Worm (Caenorhabditis elegans) whole organism, young adult: ENCODE results near the gene abu-12.

Experiments used
- B0019.2 ChIP-seq: fragments of 200-800 bp; sonication (Bioruptor generic); conservative IDR thresholded peaks from 2 replicates; pipeline ENCODE4 v1.3.6; 2022; ENCODE audit warnings: missing genetic modification reagents, missing genetic modification characterization, missing compliant biosample characterization
- B0035.1 ChIP-seq: sonication (generic microtip); optimal IDR thresholded peaks from 2 replicates; lab custom pipeline; 2016; ENCODE audit warnings: missing genetic modification characterization, mild to moderate bottlenecking, missing compliant biosample characterization, missing genotype, missing genetic modification reagents
- B0336.3 ChIP-seq: fragments of 200-800 bp; sonication (Bioruptor generic); IDR thresholded peaks from 2 replicates; pipeline ENCODE4 v1.3.6; 2022; ENCODE audit warnings: missing genetic modification characterization, missing compliant biosample characterization
- C06A6.2 ChIP-seq: fragments of 200-800 bp; sonication (Bioruptor generic); conservative IDR thresholded peaks from 2 replicates; pipeline ENCODE4 v1.3.6; 2022; ENCODE audit warnings: missing genetic modification characterization, missing compliant biosample characterization
- F37B4.10 ChIP-seq: fragments of 200-800 bp; sonication (Bioruptor generic); IDR thresholded peaks from 2 replicates; pipeline ENCODE4 v1.3.6; 2022; ENCODE audit warnings: missing genetic modification characterization, missing compliant biosample characterization
- F39B2.1 ChIP-seq: fragments of 200-800 bp; sonication (Bioruptor generic); IDR thresholded peaks from 2 replicates; pipeline ENCODE4 v1.3.6; 2022; ENCODE audit warnings: missing genetic modification reagents, missing genetic modification characterization, missing compliant biosample characterization
- F49E8.2 ChIP-seq: sonication (generic microtip); optimal IDR thresholded peaks from 3 replicates; lab custom pipeline; 2017; ENCODE audit warnings: missing genetic modification characterization, mild to moderate bottlenecking, missing compliant biosample characterization, antibody characterized with exemption, moderate library complexity; ENCODE audit not compliant: insufficient read depth
- F52B5.7 ChIP-seq: sonication (generic microtip); optimal IDR thresholded peaks from 2 replicates; lab custom pipeline; 2016; ENCODE audit warnings: mild to moderate bottlenecking, missing genetic modification characterization, missing compliant biosample characterization
- F55B11.4 ChIP-seq: sonication (generic microtip); optimal IDR thresholded peaks from 2 replicates; lab custom pipeline; 2016; ENCODE audit warnings: missing compliant biosample characterization, missing genetic modification characterization, borderline replicate concordance; ENCODE audit not compliant: insufficient read depth
- K11D2.4 ChIP-seq: fragments of 200-800 bp; sonication (Bioruptor generic); IDR thresholded peaks from 2 replicates; pipeline ENCODE4 v1.3.6; 2022; ENCODE audit warnings: missing genetic modification reagents, missing genetic modification characterization, missing compliant biosample characterization
- K12H6.12 ChIP-seq: fragments of 200-800 bp; sonication (Bioruptor generic); optimal IDR thresholded peaks from 2 replicates; lab custom pipeline; 2018; ENCODE audit warnings: mild to moderate bottlenecking, missing genetic modification characterization, missing compliant biosample characterization
- T07F8.4 ChIP-seq: sonication (generic microtip); optimal IDR thresholded peaks from 2 replicates; lab custom pipeline; 2016; ENCODE audit warnings: mild to moderate bottlenecking, missing genetic modification characterization, moderate library complexity, missing compliant biosample characterization
- Y53G8AR.9 ChIP-seq: fragments of 200-800 bp; sonication (Bioruptor generic); conservative IDR thresholded peaks from 2 replicates; pipeline ENCODE4 v1.3.6; 2022; ENCODE audit warnings: missing genetic modification reagents, missing genetic modification characterization, missing compliant biosample characterization
- Y79H2A.3 ChIP-seq: fragments of 200-800 bp; sonication (Bioruptor generic); conservative IDR thresholded peaks from 2 replicates; pipeline ENCODE4 v1.3.6; 2022; ENCODE audit warnings: missing genetic modification reagents, missing genetic modification characterization, missing compliant biosample characterization
- Y95B8A.8 ChIP-seq: fragments of 200-800 bp; sonication (Bioruptor generic); IDR thresholded peaks from 2 replicates; pipeline ENCODE4 v1.3.6; 2022; ENCODE audit warnings: missing genetic modification reagents, missing genetic modification characterization, missing compliant biosample characterization
- akir-1 ChIP-seq: fragments of 200-800 bp; sonication (Bioruptor generic); optimal IDR thresholded peaks from 2 replicates; lab custom pipeline; 2018; ENCODE audit warnings: mild to moderate bottlenecking, missing genetic modification characterization, moderate library complexity, missing compliant biosample characterization
- aptf-3 ChIP-seq: fragments of 200-800 bp; sonication (Bioruptor generic); IDR thresholded peaks from 2 replicates; pipeline ENCODE4 v1.3.6; 2022; ENCODE audit warnings: missing genetic modification characterization, missing compliant biosample characterization
- attf-3 ChIP-seq: fragments of 200-800 bp; sonication (Bioruptor generic); conservative IDR thresholded peaks from 2 replicates; pipeline ENCODE4 v1.3.6; 2022; ENCODE audit warnings: missing genetic modification reagents, missing genetic modification characterization, missing compliant biosample characterization
- bed-1 ChIP-seq: fragments of 200-800 bp; sonication (Bioruptor generic); IDR thresholded peaks from 2 replicates; pipeline ENCODE4 v1.3.6; 2022; ENCODE audit warnings: missing genetic modification reagents, missing genetic modification characterization, missing compliant biosample characterization
- bed-2 ChIP-seq: fragments of 200-800 bp; sonication (Bioruptor generic); IDR thresholded peaks from 2 replicates; pipeline ENCODE4 v1.3.6; 2022; ENCODE audit warnings: missing genetic modification reagents, missing genetic modification characterization, missing compliant biosample characterization
- ceh-100 ChIP-seq: fragments of 200-800 bp; sonication (Bioruptor generic); IDR thresholded peaks from 2 replicates; pipeline ENCODE4 v1.3.6; 2022; ENCODE audit warnings: missing genetic modification reagents, missing genetic modification characterization, missing compliant biosample characterization
- ceh-79 ChIP-seq: sonication (generic microtip); optimal IDR thresholded peaks from 2 replicates; lab custom pipeline; 2017; ENCODE audit warnings: mild to moderate bottlenecking, missing genetic modification characterization, missing compliant biosample characterization
- ceh-91 ChIP-seq: fragments of 200-800 bp; sonication (Bioruptor generic); IDR thresholded peaks from 2 replicates; pipeline ENCODE4 v1.3.6; 2022; ENCODE audit warnings: missing genetic modification reagents, missing genetic modification characterization, missing compliant biosample characterization
- chd-7 ChIP-seq: sonication (generic microtip); optimal IDR thresholded peaks from 2 replicates; lab custom pipeline; 2016; ENCODE audit warnings: mild to moderate bottlenecking, missing genetic modification characterization, moderate library complexity, missing compliant biosample characterization
- dox-1 ChIP-seq: fragments of 200-800 bp; sonication (Bioruptor generic); IDR thresholded peaks from 2 replicates; pipeline ENCODE4 v1.3.6; 2022; ENCODE audit warnings: missing genetic modification reagents, missing genetic modification characterization, missing compliant biosample characterization
- dpff-1 ChIP-seq: sonication (generic microtip); optimal IDR thresholded peaks from 2 replicates; lab custom pipeline; 2017; ENCODE audit warnings: mild to moderate bottlenecking, missing genetic modification characterization, missing compliant biosample characterization
- efl-1 ChIP-seq: fragments of 150-350 bp; optimal IDR thresholded peaks from 2 replicates; lab custom pipeline; 2014; ENCODE audit warnings: missing biosample characterization, missing genetic modification reagents, missing genetic modification characterization
- egl-44 ChIP-seq: fragments of 200-800 bp; sonication (Bioruptor generic); IDR thresholded peaks from 2 replicates; pipeline ENCODE4 v1.3.6; 2022; ENCODE audit warnings: missing genetic modification reagents, missing genetic modification characterization, missing compliant biosample characterization
- egrh-3 ChIP-seq: fragments of 200-800 bp; sonication (Bioruptor generic); IDR thresholded peaks from 2 replicates; pipeline ENCODE4 v1.3.6; 2022; ENCODE audit warnings: missing genetic modification reagents, missing genetic modification characterization, missing compliant biosample characterization
- hmg-20 ChIP-seq: fragments of 200-800 bp; sonication (Bioruptor generic); IDR thresholded peaks from 2 replicates; pipeline ENCODE4 v1.3.6; 2022; ENCODE audit warnings: missing genetic modification reagents, missing genetic modification characterization, missing compliant biosample characterization
- hrde-1 ChIP-seq: sonication (generic microtip); optimal IDR thresholded peaks from 2 replicates; lab custom pipeline; 2016; ENCODE audit warnings: missing genetic modification characterization, mild to moderate bottlenecking, missing compliant biosample characterization, moderate library complexity, missing genotype, missing genetic modification reagents, borderline replicate concordance
- lag-1 ChIP-seq: fragments of 200-800 bp; sonication (Bioruptor generic); IDR thresholded peaks from 2 replicates; pipeline ENCODE4 v1.3.6; 2022; ENCODE audit warnings: missing genetic modification reagents, missing genetic modification characterization, missing compliant biosample characterization
- let-526 ChIP-seq: fragments of 200-800 bp; sonication (Bioruptor generic); IDR thresholded peaks from 2 replicates; pipeline ENCODE4 v1.3.6; 2022; ENCODE audit warnings: missing genetic modification reagents, missing genetic modification characterization, missing compliant biosample characterization
- let-607 ChIP-seq, 2 experiments: fragments of 200-800 bp in 1 of 2; sonication (Bioruptor generic) in 1 of 2; sonication (generic microtip) in 1 of 2; optimal IDR thresholded peaks; 2 replicates each; lab custom pipeline; 2016 to 2018; ENCODE audit warnings: mild to moderate bottlenecking in 2 of 2, missing compliant biosample characterization in 2 of 2, missing genetic modification characterization in 2 of 2, moderate library complexity in 2 of 2, missing genotype in 1 of 2
- lin-40 ChIP-seq: sonication (generic microtip); optimal IDR thresholded peaks from 2 replicates; lab custom pipeline; 2016; ENCODE audit warnings: missing genetic modification characterization, mild to moderate bottlenecking, missing compliant biosample characterization, missing genotype, missing genetic modification reagents
- lin-54 ChIP-seq: fragments of 200-800 bp; sonication (Bioruptor generic); optimal IDR thresholded peaks from 2 replicates; lab custom pipeline; 2018; ENCODE audit warnings: mild to moderate bottlenecking, missing genetic modification characterization, missing compliant biosample characterization
- madf-10 ChIP-seq: sonication (generic microtip); optimal IDR thresholded peaks from 2 replicates; lab custom pipeline; 2016; ENCODE audit warnings: mild to moderate bottlenecking, missing genetic modification characterization, missing compliant biosample characterization
- mcd-1 ChIP-seq: fragments of 200-800 bp; sonication (Bioruptor generic); IDR thresholded peaks from 2 replicates; pipeline ENCODE4 v1.3.6; 2022; ENCODE audit warnings: missing genetic modification reagents, missing genetic modification characterization, missing compliant biosample characterization
- mxl-1 ChIP-seq: sonication (generic microtip); optimal IDR thresholded peaks from 2 replicates; lab custom pipeline; 2016; ENCODE audit warnings: missing genetic modification characterization, missing compliant biosample characterization
- pbrm-1 ChIP-seq: fragments of 200-800 bp; sonication (Bioruptor generic); IDR thresholded peaks from 2 replicates; pipeline ENCODE4 v1.3.6; 2022; ENCODE audit warnings: missing genetic modification reagents, missing genetic modification characterization, missing compliant biosample characterization
- sptf-2 ChIP-seq: fragments of 200-800 bp; sonication (Bioruptor generic); optimal IDR thresholded peaks from 2 replicates; lab custom pipeline; 2018; ENCODE audit warnings: mild to moderate bottlenecking, missing genetic modification characterization, missing compliant biosample characterization
- tbp1 ChIP-seq: fragments of 200-800 bp; sonication (Bioruptor generic); optimal IDR thresholded peaks from 2 replicates; lab custom pipeline; 2018; ENCODE audit warnings: mild to moderate bottlenecking, missing genetic modification characterization, missing compliant biosample characterization
- tlf-1 ChIP-seq: fragments of 200-800 bp; sonication (Bioruptor generic); optimal IDR thresholded peaks from 2 replicates; lab custom pipeline; 2018; ENCODE audit warnings: mild to moderate bottlenecking, missing genetic modification characterization, missing compliant biosample characterization
- zim-3 ChIP-seq: sonication (generic microtip); optimal IDR thresholded peaks from 2 replicates; lab custom pipeline; 2017; ENCODE audit warnings: mild to moderate bottlenecking, missing genetic modification characterization, moderate library complexity, missing compliant biosample characterization
- ztf-22 ChIP-seq: fragments of 200-800 bp; sonication (Bioruptor generic); optimal IDR thresholded peaks from 2 replicates; lab custom pipeline; 2018; ENCODE audit warnings: mild to moderate bottlenecking, missing genetic modification characterization, moderate library complexity, missing compliant biosample characterization
- ztf-28 ChIP-seq: fragments of 200-800 bp; sonication (Bioruptor generic); IDR thresholded peaks from 2 replicates; pipeline ENCODE4 v1.3.6; 2022; ENCODE audit warnings: missing genetic modification reagents, missing genetic modification characterization, missing compliant biosample characterization
- ztf-6 ChIP-seq: fragments of 200-800 bp; sonication (Bioruptor generic); IDR thresholded peaks from 2 replicates; pipeline ENCODE4 v1.3.6; 2022; ENCODE audit warnings: missing genetic modification reagents, missing genetic modification characterization, missing compliant biosample characterization

abu-12 gene

DNA sequence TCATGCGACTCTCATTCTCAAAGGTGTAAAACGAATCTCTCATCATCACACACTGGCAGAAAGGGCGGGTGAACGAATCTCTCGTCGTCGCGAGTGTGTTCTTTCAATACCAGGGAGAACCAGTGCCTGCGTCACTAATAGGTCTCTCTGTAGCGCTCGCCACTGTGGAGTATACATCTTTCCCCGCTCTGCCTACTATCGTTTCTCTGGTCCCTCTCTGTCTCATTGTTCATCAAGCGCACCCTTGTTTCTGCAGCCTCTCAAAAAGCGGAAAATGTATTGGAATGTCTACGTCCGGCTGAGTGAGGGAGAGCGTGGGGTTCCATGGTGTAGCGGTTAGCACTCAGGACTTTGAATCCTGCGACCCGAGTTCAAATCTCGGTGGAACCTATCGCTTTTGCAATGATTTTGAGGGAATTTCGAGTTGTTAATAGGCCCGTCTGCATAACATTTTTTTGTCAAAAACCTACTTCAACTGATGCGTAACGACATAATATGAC is 47.3 kb downstream of the abu-12 start (continued):
- TF ChIP-seq egrh-3 (GFP tag; lab: Robert Waterston, UW): peak; percentile 46
- TF ChIP-seq F37B4.10 (GFP tag; lab: Robert Waterston, UW): 0 out of 2 replicates have a peak, but pooled peaks have one; percentile 5
- TF ChIP-seq hrde-1: peak; percentile 80
- peak; percentile 73; the same call in 1 of the 2 replicates for TF ChIP-seq pbrm-1 (GFP tag; lab: Robert Waterston, UW)
- TF ChIP-seq dox-1 (GFP tag; lab: Robert Waterston, UW): peak; percentile 96
- TF ChIP-seq efl-1 (GFP tag; lab: Kevin White, UChicago): no peak
- TF ChIP-seq akir-1: no peak
- TF ChIP-seq lag-1 (GFP tag; lab: Robert Waterston, UW): no peak
- TF ChIP-seq chd-7 (tag; lab: Kevin White, UChicago): peak; percentile 89
- no peak for TF ChIP-seq sptf-2 (GFP tag; lab: Kevin White, UChicago)
- TF ChIP-seq B0035.1 (tag; lab: Kevin White, UChicago): peak; percentile 83
- no peak for TF ChIP-seq dpff-1 (tag; lab: Kevin White, UChicago)
- 0 out of 2 replicates have a peak, but pooled peaks have one; percentile 67 for TF ChIP-seq Y53G8AR.9 (GFP tag; lab: Robert Waterston, UW)
- TF ChIP-seq B0019.2: no peak; the same call in 1 of the 2 replicates
- peak; percentile 98 for TF ChIP-seq lin-40 (tag; lab: Kevin White, UChicago)
- TF ChIP-seq mxl-1: peak; percentile 89
- TF ChIP-seq ztf-28 (GFP tag; lab: Robert Waterston, UW): peak; percentile 39; the same call in 1 of the 2 replicates
- no peak for TF ChIP-seq Y79H2A.3 (GFP tag; lab: Robert Waterston, UW)
- peak; percentile 31 for TF ChIP-seq F49E8.2
- TF ChIP-seq ceh-79: peak; percentile 67
- TF ChIP-seq K11D2.4: peak; percentile 89
- TF ChIP-seq Y95B8A.8 (GFP tag; lab: Robert Waterston, UW): peak; percentile 38; the same call in 1 of the 2 replicates
- 0 out of 2 replicates have a peak, but pooled peaks have one; percentile 8 for TF ChIP-seq bed-1
- peak; percentile 53 for TF ChIP-seq zim-3 (tag; lab: Kevin White, UChicago)
- TF ChIP-seq madf-10: peak; percentile 91
- TF ChIP-seq B0336.3 (GFP tag; lab: Robert Waterston, UW): peak; percentile 96
- TF ChIP-seq ceh-100 (GFP tag; lab: Robert Waterston, UW): no peak
- peak; percentile 74 for TF ChIP-seq T07F8.4 (tag; lab: Kevin White, UChicago)
- TF ChIP-seq mcd-1 (GFP tag; lab: Robert Waterston, UW): peak; percentile 83
- peak; percentile 69 for TF ChIP-seq tlf-1 (GFP tag; lab: Kevin White, UChicago)
- peak; percentile 32 for TF ChIP-seq ztf-22 (GFP tag; lab: Kevin White, UChicago)
- TF ChIP-seq aptf-3 (GFP tag; lab: Robert Waterston, UW): peak; percentile 92; the same call in 1 of the 2 replicates
- peak; percentile 27; the same call in 1 of the 2 replicates for TF ChIP-seq let-526 (GFP tag; lab: Robert Waterston, UW)
- TF ChIP-seq ceh-91 (GFP tag; lab: Robert Waterston, UW): no peak
- TF ChIP-seq lin-54: peak; percentile 68
- peak in 1 of 2 experiments; percentile 85 for TF ChIP-seq let-607 (tag; optimal IDR thresholded peaks at IDR 0.05; lab: Kevin White, UChicago)
- peak; percentile 71; the same call in 1 of the 2 replicates for TF ChIP-seq bed-2 (GFP tag; lab: Robert Waterston, UW)
- no peak for TF ChIP-seq F39B2.1 (GFP tag; lab: Robert Waterston, UW)
- TF ChIP-seq ztf-6 (GFP tag; lab: Robert Waterston, UW): no peak
- 0 out of 2 replicates have a peak, but pooled peaks have one; percentile 51 for TF ChIP-seq egl-44 (GFP tag; lab: Robert Waterston, UW)
- TF ChIP-seq F55B11.4 (tag; lab: Kevin White, UChicago): no peak
- TF ChIP-seq C06A6.2 (GFP tag; lab: Robert Waterston, UW): peak; percentile 82; the same call in 1 of the 2 replicates
- peak; percentile 85 for TF ChIP-seq K12H6.12 (tag; lab: Kevin White, UChicago)
- peak; percentile 33 for TF ChIP-seq F52B5.7
- peak; percentile 96 for TF ChIP-seq tbp1 (GFP tag; lab: Kevin White, UChicago)
- peak; percentile 29; the same call in 1 of the 2 replicates for TF ChIP-seq attf-3 (GFP tag; lab: Robert Waterston, UW)
- peak; percentile 47; the same call in 1 of the 2 replicates for TF ChIP-seq hmg-20 (GFP tag; lab: Robert Waterston, UW)
